Fruit fly (Drosophila melanogaster): ENCODE results near the gene Gyc89Db.

Gyc89Db gene

DNA sequence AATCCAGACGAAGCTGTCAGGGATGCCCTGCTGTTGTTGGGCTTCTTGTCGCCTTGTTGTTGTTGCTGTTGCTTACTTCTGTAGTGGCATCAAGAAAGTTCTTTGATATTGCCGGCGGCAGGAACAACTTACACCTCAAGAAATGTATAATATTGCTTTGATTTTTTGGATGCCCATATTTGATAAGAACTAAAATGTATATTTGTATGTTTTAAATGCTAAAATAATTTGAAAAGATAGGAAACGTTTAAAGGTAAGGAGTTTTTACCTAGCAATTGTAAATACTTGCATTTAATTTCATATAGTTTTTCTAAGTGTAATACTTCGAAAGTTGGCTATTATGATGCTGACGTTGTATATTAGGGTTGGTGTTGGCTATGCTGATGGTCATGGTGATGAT is 33.2 kb downstream of the Gyc89Db start (continued):
- peak; percentile 64 for TF ChIP-seq CG2712 (tag; optimal IDR thresholded peaks at IDR 0.05)
- TF ChIP-seq Ptx1 (GFP tag; IDR thresholded peaks at IDR 0.05): peak; percentile 44; the same call in 1 of the 2 replicates
- no peak for TF ChIP-seq CG9215 (GFP tag; IDR thresholded peaks at IDR 0.05)
- peak; percentile 7 for TF ChIP-seq cwo (GFP tag; optimal IDR thresholded peaks at IDR 0.05)
- TF ChIP-seq CG4424 (GFP tag; optimal IDR thresholded peaks at IDR 0.05): peak; percentile 8
- no peak for TF ChIP-seq CG9876 (GFP tag; optimal IDR thresholded peaks at IDR 0.05)
- TF ChIP-seq rib (GFP tag; IDR thresholded peaks at IDR 0.05): no peak
- peak; percentile 33; the same call in 1 of the 3 replicates for TF ChIP-seq gce (GFP tag; IDR thresholded peaks at IDR 0.05)
- peak; percentile 36; the same call in 1 of the 2 replicates for TF ChIP-seq sisA (GFP tag; IDR thresholded peaks at IDR 0.05)
- TF ChIP-seq ase (GFP tag; IDR thresholded peaks at IDR 0.05): no peak
- TF ChIP-seq D (optimal IDR thresholded peaks at IDR 0.05): no peak
- TF ChIP-seq D (GFP tag; optimal IDR thresholded peaks at IDR 0.05): peak; percentile 1
- no peak for TF ChIP-seq lmd (GFP tag; IDR thresholded peaks at IDR 0.05)
- TF ChIP-seq ssp (GFP tag; IDR thresholded peaks at IDR 0.05): no peak
- TF ChIP-seq MTF-1 (GFP tag; optimal IDR thresholded peaks at IDR 0.05; ENCODE audit: borderline replicate concordance): no peak
- TF ChIP-seq Adf1 (GFP tag; IDR thresholded peaks at IDR 0.05): no peak
- peak; percentile 44 for TF ChIP-seq CG17829 (tag; optimal IDR thresholded peaks at IDR 0.05)
- TF ChIP-seq GATAe (GFP tag; conservative IDR thresholded peaks at IDR 0.05): no peak
- TF ChIP-seq CG2116 (GFP tag; optimal IDR thresholded peaks at IDR 0.05): no peak
- peak; percentile 41 for TF ChIP-seq nmo (GFP tag; optimal IDR thresholded peaks at IDR 0.05)
- no peak for TF ChIP-seq Awh (GFP tag; IDR thresholded peaks at IDR 0.05)
- TF ChIP-seq p53 (GFP tag; optimal IDR thresholded peaks at IDR 0.05): no peak
- no peak for TF ChIP-seq CG6689 (GFP tag; IDR thresholded peaks at IDR 0.05)
- peak; percentile 67 for TF ChIP-seq CG2678 (tag; optimal IDR thresholded peaks at IDR 0.05)
- TF ChIP-seq Ada2b (GFP tag; IDR thresholded peaks at IDR 0.05): no peak
- TF ChIP-seq CG14667 (GFP tag; IDR thresholded peaks at IDR 0.05): no peak
- no peak for TF ChIP-seq Atf6 (GFP tag; IDR thresholded peaks at IDR 0.05)
- no peak for TF ChIP-seq CG13624 (GFP tag; optimal IDR thresholded peaks at IDR 0.05)
- no peak for TF ChIP-seq CG33557 (GFP tag; optimal IDR thresholded peaks at IDR 0.05)
- peak; percentile 45 for TF ChIP-seq Fer3 (tag; optimal IDR thresholded peaks at IDR 0.05)
- TF ChIP-seq Bteb2 (GFP tag; optimal IDR thresholded peaks at IDR 0.05): no peak
- TF ChIP-seq CG16863 (GFP tag; optimal IDR thresholded peaks at IDR 0.05): no peak
- TF ChIP-seq CTCF (GFP tag; optimal IDR thresholded peaks at IDR 0.05): no peak
- TF ChIP-seq tll (GFP tag; optimal IDR thresholded peaks at IDR 0.05): no peak
- peak; percentile 55 for TF ChIP-seq Sox102F (GFP tag; optimal IDR thresholded peaks at IDR 0.05)
- peak; percentile 49; the same call in 1 of the 2 replicates for TF ChIP-seq Xrp1 (GFP tag; IDR thresholded peaks at IDR 0.05)
- TF ChIP-seq CG17359 (tag; optimal IDR thresholded peaks at IDR 0.05): peak; percentile 55
- peak; percentile 14 for TF ChIP-seq Spps (tag; optimal IDR thresholded peaks at IDR 0.05)
- TF ChIP-seq CG1529 (GFP tag; optimal IDR thresholded peaks at IDR 0.05): peak; percentile 5
- no peak for TF ChIP-seq Side (GFP tag; optimal IDR thresholded peaks at IDR 0.05)
- TF ChIP-seq Xbp1 (GFP tag; optimal IDR thresholded peaks at IDR 0.05): peak; percentile 3
- TF ChIP-seq ash1 (GFP tag; optimal IDR thresholded peaks at IDR 0.05): no peak
- peak; percentile 6 for TF ChIP-seq bcd (GFP tag; optimal IDR thresholded peaks at IDR 0.05)
- no peak for TF ChIP-seq chm (GFP tag; IDR thresholded peaks at IDR 0.05)
- TF ChIP-seq CG3163 (GFP tag; optimal IDR thresholded peaks at IDR 0.05): no peak
- no peak for TF ChIP-seq B-H1 (GFP tag; IDR thresholded peaks at IDR 0.05)
- TF ChIP-seq maf-S (GFP tag; optimal IDR thresholded peaks at IDR 0.05): no peak
- TF ChIP-seq knrl (GFP tag; IDR thresholded peaks at IDR 0.05; ENCODE audit: partially characterized antibody): no peak
- TF ChIP-seq tgo (GFP tag; IDR thresholded peaks at IDR 0.05): 0 out of 3 replicates have a peak, but pooled peaks have one; percentile 19
- TF ChIP-seq Aef1 (GFP tag; IDR thresholded peaks at IDR 0.05): no peak
- TF ChIP-seq otp (GFP tag; IDR thresholded peaks at IDR 0.05): no peak
- TF ChIP-seq CG7556 (GFP tag; optimal IDR thresholded peaks at IDR 0.05): peak; percentile 43
- TF ChIP-seq Ets97D (GFP tag; optimal IDR thresholded peaks at IDR 0.05): no peak

All from whole organism, embryonic.